Worm (Caenorhabditis elegans) whole organism, L1 larva: Measurements from ENCODE around the gene C37C3.10.

Experiments used
- C04F5.9 ChIP-seq: sonication (generic microtip); optimal IDR thresholded peaks from 2 replicates; lab custom pipeline; 2016; ENCODE audit warnings: missing genetic modification characterization, missing compliant biosample characterization
- C16A3.4 ChIP-seq: fragments of 150-350 bp; optimal IDR thresholded peaks from 2 replicates; lab custom pipeline; 2014; ENCODE audit warnings: missing biosample characterization, missing genetic modification characterization
- alr-1 ChIP-seq: fragments of 200-800 bp; sonication (Bioruptor generic); optimal IDR thresholded peaks from 2 replicates; lab custom pipeline; 2018; ENCODE audit warnings: borderline replicate concordance, mild to moderate bottlenecking, missing genetic modification characterization, missing compliant biosample characterization
- aly-2 ChIP-seq: fragments of 150-350 bp; optimal IDR thresholded peaks from 2 replicates; lab custom pipeline; 2014; ENCODE audit warnings: missing biosample characterization, missing genetic modification characterization
- blmp-1 ChIP-seq: fragments of 150-350 bp; optimal IDR thresholded peaks from 2 replicates; lab custom pipeline; 2014; ENCODE audit warnings: missing biosample characterization, missing genetic modification characterization
- ceh-8 ChIP-seq: fragments of 200-800 bp; sonication (Bioruptor generic); optimal IDR thresholded peaks from 2 replicates; lab custom pipeline; 2018; ENCODE audit warnings: mild to moderate bottlenecking, missing genetic modification characterization, moderate library complexity, missing compliant biosample characterization
- efl-1 ChIP-seq, 4 experiments: fragments of 150-350 bp; optimal IDR thresholded peaks in 3 of 4; peaks in 1 of 4; 1 replicate in 1 of 4; 2 replicates in 3 of 4; lab custom pipeline; 2014; ENCODE audit warnings: missing biosample characterization in 2 of 4, missing genetic modification characterization in 2 of 4, missing genetic modification reagents in 2 of 4
- egl-13 ChIP-seq: sonication (generic microtip); optimal IDR thresholded peaks from 2 replicates; lab custom pipeline; 2016; ENCODE audit warnings: missing genotype, missing genetic modification reagents, missing genetic modification characterization, missing compliant biosample characterization
- elt-2 ChIP-seq: sonication (generic microtip); optimal IDR thresholded peaks from 2 replicates; lab custom pipeline; 2016; ENCODE audit warnings: missing genetic modification characterization, mild to moderate bottlenecking, inconsistent platforms, missing compliant biosample characterization, missing genetic modification reagents
- elt-3 ChIP-seq, 6 experiments: fragments of 150-350 bp in 1 of 6; sonication (generic microtip); optimal IDR thresholded peaks; 2 replicates each; lab custom pipeline; 2017 to 2018; ENCODE audit warnings: missing biosample characterization in 6 of 6, missing genetic modification characterization in 6 of 6, inconsistent platforms in 1 of 6
- fkh-10 ChIP-seq: sonication (generic microtip); optimal IDR thresholded peaks from 2 replicates; lab custom pipeline; 2017; ENCODE audit warnings: missing biosample characterization, missing genetic modification reagents, missing genetic modification characterization
- fkh-4 ChIP-seq: sonication (generic microtip); optimal IDR thresholded peaks from 2 replicates; lab custom pipeline; 2016; ENCODE audit warnings: missing compliant biosample characterization, missing genetic modification characterization, borderline replicate concordance
- fos-1 ChIP-seq: fragments of 150-350 bp; optimal IDR thresholded peaks from 2 replicates; lab custom pipeline; 2014; ENCODE audit warnings: missing biosample characterization, missing genetic modification characterization
- hpl-2 ChIP-seq: fragments of 150-350 bp; optimal IDR thresholded peaks from 2 replicates; lab custom pipeline; 2014; ENCODE audit warnings: missing biosample characterization, missing genetic modification reagents, missing genetic modification characterization
- jun-1 ChIP-seq: fragments of 150-350 bp; optimal IDR thresholded peaks from 2 replicates; lab custom pipeline; 2014; ENCODE audit warnings: missing biosample characterization, missing genetic modification reagents, missing genetic modification characterization
- lin-14 ChIP-seq: fragments of 200-800 bp; sonication (Bioruptor generic); optimal IDR thresholded peaks from 2 replicates; lab custom pipeline; 2018; ENCODE audit warnings: mild to moderate bottlenecking, missing genetic modification characterization, moderate library complexity, missing compliant biosample characterization
- lin-35 ChIP-seq, 2 experiments: fragments of 150-350 bp; optimal IDR thresholded peaks; 2 replicates each; lab custom pipeline; 2014; ENCODE audit warnings: missing biosample characterization in 2 of 2, missing genetic modification characterization in 2 of 2, missing genetic modification reagents in 2 of 2
- lin-39 ChIP-seq: fragments of 150-350 bp; optimal IDR thresholded peaks from 2 replicates; lab custom pipeline; 2014; ENCODE audit warnings: missing biosample characterization, missing genetic modification reagents, missing genetic modification characterization
- lsy-2 ChIP-seq, 2 experiments: fragments of 150-350 bp; optimal IDR thresholded peaks; 2 replicates each; lab custom pipeline; 2014; ENCODE audit warnings: missing biosample characterization in 2 of 2, missing genetic modification characterization in 2 of 2
- mep-1 ChIP-seq: fragments of 150-350 bp; optimal IDR thresholded peaks from 2 replicates; lab custom pipeline; 2014; ENCODE audit warnings: missing biosample characterization, missing genetic modification characterization
- nhr-20 ChIP-seq: sonication (generic microtip); optimal IDR thresholded peaks from 2 replicates; lab custom pipeline; 2016; ENCODE audit warnings: mild to moderate bottlenecking, missing genetic modification characterization, missing compliant biosample characterization
- nhr-76 ChIP-seq: sonication (generic microtip); optimal IDR thresholded peaks from 2 replicates; lab custom pipeline; 2017; ENCODE audit warnings: missing biosample characterization, missing genetic modification characterization
- nhr-77 ChIP-seq: fragments of 150-350 bp; optimal IDR thresholded peaks from 2 replicates; lab custom pipeline; 2014; ENCODE audit warnings: missing biosample characterization, missing genetic modification characterization
- rnt-1 ChIP-seq: sonication (generic microtip); optimal IDR thresholded peaks from 2 replicates; lab custom pipeline; 2016; ENCODE audit warnings: mild to moderate bottlenecking, missing genetic modification characterization, moderate library complexity, missing compliant biosample characterization
- snu-23 ChIP-seq: sonication (generic microtip); optimal IDR thresholded peaks from 2 replicates; lab custom pipeline; 2016; ENCODE audit warnings: missing genetic modification characterization, missing compliant biosample characterization
- sptf-1 ChIP-seq: fragments of 150-350 bp; optimal IDR thresholded peaks from 2 replicates; lab custom pipeline; 2014; ENCODE audit warnings: missing biosample characterization, missing genetic modification characterization
- tbx-2 ChIP-seq: sonication (generic microtip); optimal IDR thresholded peaks from 2 replicates; lab custom pipeline; 2016; ENCODE audit warnings: missing genetic modification characterization, missing compliant biosample characterization
- tlp-1 ChIP-seq: fragments of 150-350 bp; optimal IDR thresholded peaks from 2 replicates; lab custom pipeline; 2014; ENCODE audit warnings: missing biosample characterization, missing genetic modification characterization
- unc-86 ChIP-seq: sonication (generic microtip); optimal IDR thresholded peaks from 2 replicates; lab custom pipeline; 2016; ENCODE audit warnings: missing genetic modification characterization, missing compliant biosample characterization
- unc-98 ChIP-seq: fragments of 200-800 bp; sonication (Bioruptor generic); IDR thresholded peaks from 2 replicates; pipeline ENCODE4 v1.3.6; 2022; ENCODE audit warnings: missing genetic modification characterization, missing compliant biosample characterization

Gene C37C3.10

DNA sequence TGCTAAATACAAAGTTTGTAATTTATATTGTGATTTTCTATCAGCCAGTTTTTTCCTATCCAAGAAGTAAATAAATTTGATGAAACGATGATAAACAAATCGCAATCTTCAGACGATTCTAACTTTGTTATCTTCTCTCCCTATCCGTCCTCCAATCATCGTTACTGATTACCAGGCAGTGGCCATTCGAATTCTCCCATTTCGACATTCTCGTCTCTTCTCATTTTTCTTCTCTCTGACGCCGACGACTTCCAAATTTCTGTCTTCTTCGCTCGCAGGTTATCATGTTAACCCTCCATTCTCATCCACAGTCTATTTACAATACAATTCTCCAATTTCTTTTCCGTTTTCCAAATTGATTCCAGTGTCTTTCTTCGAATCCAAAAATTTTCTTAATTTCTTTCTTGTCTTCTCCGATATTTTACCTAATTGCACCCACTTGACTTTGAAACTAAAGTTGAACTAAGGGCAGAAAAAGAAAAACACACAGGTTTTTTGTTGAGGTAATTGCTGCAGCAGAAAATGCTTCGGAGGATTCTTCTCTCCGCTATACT, 15.6 kb upstream of the C37C3.10 start, which contains the start of gene F40A3.2 (continued):
- TF ChIP-seq C04F5.9 (tag; lab: Kevin White, UChicago) (no peak), fos-1 (tag; lab: Kevin White, UChicago) (no peak), sptf-1 (tag; lab: Kevin White, UChicago) (no peak), elt-3 (tag; optimal IDR thresholded peaks at IDR 0.05; lab: Kevin White, UChicago) (peak in 5 of 6 experiments; percentile 21 to 75 (median 49)), nhr-76 (tag; lab: Kevin White, UChicago) (no peak), blmp-1 (tag; lab: Kevin White, UChicago) (peak; percentile 73), ceh-8 (GFP tag; lab: Kevin White, UChicago) (no peak), fkh-4 (tag; lab: Kevin White, UChicago) (no peak), lin-39 (tag; lab: Kevin White, UChicago) (no peak), snu-23 (peak; percentile 31), alr-1 (tag; lab: Kevin White, UChicago) (no peak), hpl-2 (GFP tag; lab: Kevin White, UChicago) (no peak), lsy-2 (tag; optimal IDR thresholded peaks at IDR 0.05; lab: Kevin White, UChicago) (peak in 1 of 2 experiments; percentile 22)

DNA sequence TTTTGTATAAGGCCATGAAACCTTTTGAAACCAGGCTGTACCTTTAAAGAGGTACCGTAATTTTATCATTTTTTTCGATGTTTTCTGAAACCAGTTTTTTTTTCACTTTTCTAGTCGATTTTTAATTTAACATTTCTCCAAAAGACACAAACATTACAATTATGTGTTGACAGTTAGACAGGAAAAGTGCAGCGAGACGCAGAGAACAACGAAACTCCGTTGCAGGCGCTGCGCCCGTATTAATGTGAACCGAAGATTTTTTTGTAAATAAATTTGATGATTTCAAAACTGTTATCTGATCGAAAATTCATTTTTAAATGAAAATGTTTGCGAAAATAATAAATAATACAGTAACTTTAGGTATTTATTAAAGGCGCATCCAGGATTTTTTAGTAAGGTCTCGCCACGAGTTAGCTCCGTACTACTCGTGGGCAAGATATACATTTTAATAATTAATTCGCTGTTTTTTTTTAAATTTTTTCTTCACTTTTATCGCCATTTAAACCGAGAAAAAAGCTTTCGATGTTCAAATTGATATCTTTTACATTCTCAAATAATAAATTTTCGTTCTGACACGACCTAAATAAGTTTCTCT, 14.1 kb upstream of the C37C3.10 start, which contains the start of gene F40A3.3:
Gene F40A3.3, plus strand, starts transcription at position 564 of the 595 bp plus-strand sequence.
- TF ChIP-seq lin-14: peak; percentile 10
- TF ChIP-seq unc-98 (GFP tag; lab: Robert Waterston, UW): no peak
- no peak for TF ChIP-seq tbx-2 (tag; lab: Kevin White, UChicago)
- TF ChIP-seq tlp-1 (tag; lab: Kevin White, UChicago): no peak
- TF ChIP-seq jun-1 (tag; lab: Kevin White, UChicago): no peak
- no peak for TF ChIP-seq aly-2 (tag; lab: Kevin White, UChicago)
- peak; percentile 22 for TF ChIP-seq blmp-1 (tag; lab: Kevin White, UChicago)
- TF ChIP-seq C16A3.4 (tag; lab: Kevin White, UChicago): peak; percentile 2
- no peak for TF ChIP-seq lin-35 (GFP tag; optimal IDR thresholded peaks at IDR 0.05; lab: Kevin White, UChicago)
- peak in 1 of 2 experiments; percentile 34 for TF ChIP-seq lsy-2 (tag; optimal IDR thresholded peaks at IDR 0.05; lab: Kevin White, UChicago)
- TF ChIP-seq rnt-1 (tag; lab: Kevin White, UChicago): no peak
- peak; percentile 33 for TF ChIP-seq mep-1 (tag; lab: Kevin White, UChicago)
- TF ChIP-seq alr-1 (tag; lab: Kevin White, UChicago): no peak
- TF ChIP-seq elt-2 (tag; lab: Kevin White, UChicago): no peak
- TF ChIP-seq efl-1 (optimal IDR thresholded peaks at IDR 0.05; lab: Kevin White, UChicago): no peak
- peak in 1 of 2 experiments; percentile 11 for TF ChIP-seq efl-1 (GFP tag; optimal IDR thresholded peaks at IDR 0.05 in 1 of 2; lab: Kevin White, UChicago)
- TF ChIP-seq nhr-77 (tag; lab: Kevin White, UChicago): no peak
- TF ChIP-seq egl-13 (tag; lab: Kevin White, UChicago): no peak
- peak; percentile 14 for TF ChIP-seq snu-23

DNA sequence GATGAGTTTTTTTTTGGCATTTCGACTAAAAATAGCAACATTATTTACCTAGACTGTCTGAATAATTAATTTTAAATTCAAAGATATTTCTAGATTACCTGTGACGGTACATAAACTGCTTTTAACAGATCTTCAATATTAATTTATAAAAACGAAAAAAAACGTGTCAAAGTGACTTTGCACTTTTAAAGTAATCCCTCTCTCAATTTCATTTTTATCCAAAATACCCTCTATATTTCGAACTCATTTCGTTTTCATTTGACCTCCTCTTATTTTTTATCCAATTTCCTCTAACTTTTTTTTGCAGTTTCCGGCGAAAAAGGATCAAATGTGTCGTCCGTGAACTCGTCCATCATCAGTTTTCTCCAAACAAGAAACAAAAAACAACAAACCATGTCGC, 12.6 kb upstream of the C37C3.10 start, which contains the start of gene F40A3.4:
Gene F40A3.4, plus strand, starts transcription at position 301 of the 400 bp plus-strand sequence.
- TF ChIP-seq efl-1 (optimal IDR thresholded peaks at IDR 0.05; lab: Kevin White, UChicago) (no peak), efl-1 (GFP tag; optimal IDR thresholded peaks at IDR 0.05 in 1 of 2; lab: Kevin White, UChicago) (peak in 1 of 2 experiments; percentile 48), unc-86 (tag; lab: Kevin White, UChicago) (no peak)

DNA sequence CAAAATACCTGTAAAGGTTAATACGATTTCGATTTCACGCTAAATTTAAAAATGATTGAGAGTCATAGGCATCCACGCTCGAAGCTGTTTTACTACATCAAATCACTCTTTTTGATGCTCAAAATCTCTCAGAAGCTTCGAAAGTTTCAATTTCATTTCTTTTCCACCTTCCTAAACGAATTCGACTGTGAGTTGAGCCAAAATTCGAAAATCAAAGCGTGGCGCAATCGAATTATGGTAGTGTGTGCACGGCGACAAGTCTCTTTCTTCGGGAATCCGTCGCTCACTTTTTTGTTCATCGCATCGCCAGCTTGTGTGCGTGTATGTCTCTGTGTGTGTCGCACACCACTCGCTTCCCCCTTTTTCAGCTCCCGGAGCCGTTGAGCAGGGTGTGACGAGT, 10.1 kb upstream of the C37C3.10 start:
- TF ChIP-seq fkh-10 (peak; percentile 81), nhr-77 (tag; lab: Kevin White, UChicago) (no peak), lin-14 (peak; percentile 58)

DNA sequence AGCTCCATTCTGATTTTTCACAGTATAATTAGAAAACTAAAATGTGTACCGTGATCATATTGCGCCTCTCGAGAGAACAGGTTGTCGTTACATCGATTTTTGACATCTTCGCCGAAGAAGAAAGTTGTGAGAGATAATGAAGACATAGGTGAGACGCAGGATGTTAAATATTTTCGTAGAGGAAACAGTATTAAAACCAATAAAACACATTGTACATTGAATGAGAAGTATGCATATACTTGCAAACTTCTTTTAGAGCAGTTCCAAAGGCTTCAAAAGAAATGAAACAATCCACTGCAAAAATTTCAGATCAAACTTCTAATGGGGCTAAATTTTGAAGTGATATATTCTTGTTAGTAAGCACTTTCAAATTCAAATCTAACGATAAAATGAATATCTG, 7.8 kb upstream of the C37C3.10 start, which contains the start of gene nipi-4:
Gene nipi-4, minus strand, starts transcription at position 101 of the 400 bp plus-strand sequence.
- TF ChIP-seq blmp-1 (tag; lab: Kevin White, UChicago): peak; percentile 75
- TF ChIP-seq nhr-20 (tag; lab: Kevin White, UChicago): no peak
